Worm (Caenorhabditis elegans): ENCODE results near the gene str-64.

str-64 gene

ce11 chrV:3282957-3283356 is at the start of gene str-64:
Gene str-64 (plus strand): TSS chrV:3283257.
- no peak for TF ChIP-seq dao-5 (tag; optimal IDR thresholded peaks at IDR 0.05)
- no peak for TF ChIP-seq him-1 (tag; optimal IDR thresholded peaks at IDR 0.05)
- TF ChIP-seq W03F9.2 (tag; optimal IDR thresholded peaks at IDR 0.05): no peak

- TF ChIP-seq W03F9.2 (tag; optimal IDR thresholded peaks at IDR 0.05) (no peak), him-1 (tag; optimal IDR thresholded peaks at IDR 0.05) (no peak), dao-5 (tag; optimal IDR thresholded peaks at IDR 0.05) (no peak)
Observed at ce11 chrV:3234887-3235286, 48.2 kb upstream of the str-64 start, which contains the start of gene K08D9.6. Gene K08D9.6 (minus strand): TSS chrV:3234987.

ce11 chrV:3236610-3237009 is 46.4 kb upstream of the str-64 start, which contains the start of the genes K08D9.9 and str-16:
Gene K08D9.9 (minus strand): TSS chrV:3236710.
Gene str-16 (plus strand): TSS chrV:3236875.
- TF ChIP-seq him-1 (tag; optimal IDR thresholded peaks at IDR 0.05): no peak
- no peak for TF ChIP-seq dao-5 (tag; optimal IDR thresholded peaks at IDR 0.05)
- TF ChIP-seq W03F9.2 (tag; optimal IDR thresholded peaks at IDR 0.05): no peak

- TF ChIP-seq dao-5 (tag; optimal IDR thresholded peaks at IDR 0.05) (no peak), W03F9.2 (tag; optimal IDR thresholded peaks at IDR 0.05) (no peak)
Observed at ce11 chrV:3241175-3241574, 41.9 kb upstream of the str-64 start, which contains the start of gene srj-11. Gene srj-11 (plus strand): TSS chrV:3241424.

ce11 chrV:3242984-3243383 is 40.1 kb upstream of the str-64 start, which contains the start of gene gst-23:
Gene gst-23 (plus strand): TSS chrV:3243284.
- TF ChIP-seq him-1 (tag; optimal IDR thresholded peaks at IDR 0.05): no peak
- no peak for TF ChIP-seq dao-5 (tag; optimal IDR thresholded peaks at IDR 0.05)
- no peak for TF ChIP-seq W03F9.2 (tag; optimal IDR thresholded peaks at IDR 0.05)

ce11 chrV:3244703-3245102 is 38.4 kb upstream of the str-64 start, which contains the start of gene srj-7:
Gene srj-7 (plus strand): TSS chrV:3245003.
- TF ChIP-seq him-1 (tag; optimal IDR thresholded peaks at IDR 0.05) (no peak), dao-5 (tag; optimal IDR thresholded peaks at IDR 0.05) (no peak)

- TF ChIP-seq W03F9.2 (tag; optimal IDR thresholded peaks at IDR 0.05) (no peak), dao-5 (tag; optimal IDR thresholded peaks at IDR 0.05) (no peak), him-1 (tag; optimal IDR thresholded peaks at IDR 0.05) (no peak)
Observed at ce11 chrV:3247515-3247914, 35.5 kb upstream of the str-64 start, which contains the start of gene srj-8. Gene srj-8 (plus strand): TSS chrV:3247815.

ce11 chrV:3250153-3250552 is 32.9 kb upstream of the str-64 start, which contains the start of gene T28A11.13:
Gene T28A11.13 (minus strand): TSS chrV:3250253.
- TF ChIP-seq W03F9.2 (tag; optimal IDR thresholded peaks at IDR 0.05) (no peak), dao-5 (tag; optimal IDR thresholded peaks at IDR 0.05) (no peak), him-1 (tag; optimal IDR thresholded peaks at IDR 0.05) (no peak)

ce11 chrV:3256051-3256450 is 27.0 kb upstream of the str-64 start, which contains the start of gene srt-63:
Gene srt-63 (minus strand): TSS chrV:3256151.
- no peak for TF ChIP-seq him-1 (tag; optimal IDR thresholded peaks at IDR 0.05)
- TF ChIP-seq dao-5 (tag; optimal IDR thresholded peaks at IDR 0.05): no peak
- TF ChIP-seq W03F9.2 (tag; optimal IDR thresholded peaks at IDR 0.05): no peak

ce11 chrV:3256809-3257208 is 26.2 kb upstream of the str-64 start:
- TF ChIP-seq dao-5 (tag; optimal IDR thresholded peaks at IDR 0.05) (no peak), W03F9.2 (tag; optimal IDR thresholded peaks at IDR 0.05) (no peak), him-1 (tag; optimal IDR thresholded peaks at IDR 0.05) (no peak)

- no peak for TF ChIP-seq him-1 (tag; optimal IDR thresholded peaks at IDR 0.05)
- no peak for TF ChIP-seq dao-5 (tag; optimal IDR thresholded peaks at IDR 0.05)
- TF ChIP-seq W03F9.2 (tag; optimal IDR thresholded peaks at IDR 0.05): no peak
Observed at ce11 chrV:3257277-3257676, 25.8 kb upstream of the str-64 start, which contains the start of gene T28A11.22. Gene T28A11.22 (plus strand): TSS chrV:3257577.

ce11 chrV:3259168-3259622 is 23.9 kb upstream of the str-64 start, which contains the start of gene T28A11.16:
Gene T28A11.16 (minus strand): TSS chrV:3259218.
- TF ChIP-seq him-1 (tag; optimal IDR thresholded peaks at IDR 0.05): no peak
- no peak for TF ChIP-seq dao-5 (tag; optimal IDR thresholded peaks at IDR 0.05)

ce11 chrV:3260075-3260474 is 23.0 kb upstream of the str-64 start, which contains the start of gene srbc-5:
Gene srbc-5 (plus strand): TSS chrV:3260375.
- TF ChIP-seq him-1 (tag; optimal IDR thresholded peaks at IDR 0.05) (no peak), W03F9.2 (tag; optimal IDR thresholded peaks at IDR 0.05) (no peak), dao-5 (tag; optimal IDR thresholded peaks at IDR 0.05) (no peak)

- TF ChIP-seq W03F9.2 (tag; optimal IDR thresholded peaks at IDR 0.05): no peak
- TF ChIP-seq him-1 (tag; optimal IDR thresholded peaks at IDR 0.05): no peak
- no peak for TF ChIP-seq dao-5 (tag; optimal IDR thresholded peaks at IDR 0.05)
Observed at ce11 chrV:3266189-3266588, 16.9 kb upstream of the str-64 start, which contains the start of gene T28A11.17. Gene T28A11.17 (minus strand): TSS chrV:3266289.

- TF ChIP-seq dao-5 (tag; optimal IDR thresholded peaks at IDR 0.05) (no peak), him-1 (tag; optimal IDR thresholded peaks at IDR 0.05) (no peak), W03F9.2 (tag; optimal IDR thresholded peaks at IDR 0.05) (no peak)
Observed at ce11 chrV:3267950-3268349, 15.1 kb upstream of the str-64 start, which contains the start of gene T28A11.18. Gene T28A11.18 (minus strand): TSS chrV:3268050.
